Worm (Caenorhabditis elegans) whole organism, young adult: ENCODE results near the gene F38B7.10.
A peak's percentile ranks its signal among the peaks of the same experiment; 100 is the strongest.

ENCODE experiments used
- B0019.2 ChIP-seq: fragments of 200-800 bp; sonication (Bioruptor generic); conservative IDR thresholded peaks from 2 replicates; pipeline ENCODE4 v1.3.6; 2022; ENCODE audit warnings: missing genetic modification reagents, missing genetic modification characterization, missing compliant biosample characterization
- D2030.7 ChIP-seq: fragments of 200-800 bp; sonication (Bioruptor generic); IDR thresholded peaks from 2 replicates; pipeline ENCODE4 v1.3.6; 2022; ENCODE audit warnings: missing genetic modification reagents, missing genetic modification characterization, missing compliant biosample characterization
- F10E7.11 ChIP-seq: sonication (generic microtip); optimal IDR thresholded peaks from 2 replicates; lab custom pipeline; 2017; ENCODE audit warnings: mild to moderate bottlenecking, missing genetic modification characterization, moderate library complexity, missing compliant biosample characterization
- F23B12.7 ChIP-seq: sonication (generic microtip); optimal IDR thresholded peaks from 2 replicates; lab custom pipeline; 2017; ENCODE audit warnings: missing genetic modification characterization, mild to moderate bottlenecking, missing compliant biosample characterization, antibody characterized with exemption, moderate library complexity; ENCODE audit not compliant: insufficient read depth
- F33H1.4 ChIP-seq: fragments of 200-800 bp; sonication (Bioruptor generic); IDR thresholded peaks from 2 replicates; pipeline ENCODE4 v1.3.6; 2022; ENCODE audit warnings: missing genetic modification reagents, missing genetic modification characterization, missing compliant biosample characterization
- F39B2.1 ChIP-seq: fragments of 200-800 bp; sonication (Bioruptor generic); IDR thresholded peaks from 2 replicates; pipeline ENCODE4 v1.3.6; 2022; ENCODE audit warnings: missing genetic modification reagents, missing genetic modification characterization, missing compliant biosample characterization
- F49E8.2 ChIP-seq: sonication (generic microtip); optimal IDR thresholded peaks from 3 replicates; lab custom pipeline; 2017; ENCODE audit warnings: missing genetic modification characterization, mild to moderate bottlenecking, missing compliant biosample characterization, antibody characterized with exemption, moderate library complexity; ENCODE audit not compliant: insufficient read depth
- K12H6.12 ChIP-seq: fragments of 200-800 bp; sonication (Bioruptor generic); optimal IDR thresholded peaks from 2 replicates; lab custom pipeline; 2018; ENCODE audit warnings: mild to moderate bottlenecking, missing genetic modification characterization, missing compliant biosample characterization
- T26A5.8 ChIP-seq: sonication (generic microtip); optimal IDR thresholded peaks from 2 replicates; lab custom pipeline; 2016; ENCODE audit warnings: missing genetic modification characterization, missing compliant biosample characterization
- ama-1 ChIP-seq, 3 experiments: fragments of 150-350 bp in 1 of 3; sonication (generic microtip) in 2 of 3; optimal IDR thresholded peaks; 2 replicates each; lab custom pipeline; 2014 to 2018; ENCODE audit warnings: missing biosample characterization in 2 of 3, missing genetic modification characterization in 2 of 3, missing genetic modification reagents in 2 of 3
- aptf-2 ChIP-seq: fragments of 200-800 bp; sonication (Bioruptor generic); conservative IDR thresholded peaks from 2 replicates; pipeline ENCODE4 v1.3.6; 2022; ENCODE audit warnings: missing genetic modification reagents, missing genetic modification characterization, missing compliant biosample characterization
- aptf-3 ChIP-seq: fragments of 200-800 bp; sonication (Bioruptor generic); IDR thresholded peaks from 2 replicates; pipeline ENCODE4 v1.3.6; 2022; ENCODE audit warnings: missing genetic modification characterization, missing compliant biosample characterization
- athp-1 ChIP-seq: sonication (generic microtip); optimal IDR thresholded peaks from 2 replicates; lab custom pipeline; 2017; ENCODE audit warnings: mild to moderate bottlenecking, missing genetic modification characterization, missing compliant biosample characterization
- attf-6 ChIP-seq: fragments of 200-800 bp; sonication (Bioruptor generic); IDR thresholded peaks from 2 replicates; pipeline ENCODE4 v1.3.6; 2022; ENCODE audit warnings: missing genetic modification reagents, missing genetic modification characterization, missing compliant biosample characterization
- cebp-1 ChIP-seq, 2 experiments: fragments of 200-800 bp in 1 of 2; sonication (Bioruptor generic) in 1 of 2; sonication (generic microtip) in 1 of 2; IDR thresholded peaks in 1 of 2; optimal IDR thresholded peaks in 1 of 2; 2 replicates each; pipeline versions ENCODE4 v1.3.6 to Lab custom; 2017 to 2022; ENCODE audit warnings: missing compliant biosample characterization in 2 of 2, missing genetic modification characterization in 2 of 2, mild to moderate bottlenecking in 1 of 2, missing genetic modification reagents in 1 of 2, moderate library complexity in 1 of 2
- ceh-40 ChIP-seq: fragments of 200-800 bp; sonication (Bioruptor generic); IDR thresholded peaks from 2 replicates; pipeline ENCODE4 v1.3.6; 2022; ENCODE audit warnings: missing genetic modification characterization, missing compliant biosample characterization
- die-1 ChIP-seq: sonication (generic microtip); optimal IDR thresholded peaks from 2 replicates; lab custom pipeline; 2016; ENCODE audit warnings: missing genotype, mild to moderate bottlenecking, missing genetic modification characterization, missing compliant biosample characterization
- dox-1 ChIP-seq: fragments of 200-800 bp; sonication (Bioruptor generic); IDR thresholded peaks from 2 replicates; pipeline ENCODE4 v1.3.6; 2022; ENCODE audit warnings: missing genetic modification reagents, missing genetic modification characterization, missing compliant biosample characterization
- dpff-1 ChIP-seq: sonication (generic microtip); optimal IDR thresholded peaks from 2 replicates; lab custom pipeline; 2017; ENCODE audit warnings: mild to moderate bottlenecking, missing genetic modification characterization, missing compliant biosample characterization
- egl-18 ChIP-seq: fragments of 200-800 bp; sonication (Bioruptor generic); IDR thresholded peaks from 2 replicates; pipeline ENCODE4 v1.3.6; 2022; ENCODE audit warnings: missing genetic modification reagents, missing genetic modification characterization, missing compliant biosample characterization
- egl-44 ChIP-seq: fragments of 200-800 bp; sonication (Bioruptor generic); IDR thresholded peaks from 2 replicates; pipeline ENCODE4 v1.3.6; 2022; ENCODE audit warnings: missing genetic modification reagents, missing genetic modification characterization, missing compliant biosample characterization
- egrh-3 ChIP-seq: fragments of 200-800 bp; sonication (Bioruptor generic); IDR thresholded peaks from 2 replicates; pipeline ENCODE4 v1.3.6; 2022; ENCODE audit warnings: missing genetic modification reagents, missing genetic modification characterization, missing compliant biosample characterization
- hlh-26 ChIP-seq: fragments of 200-800 bp; sonication (Bioruptor generic); conservative IDR thresholded peaks from 2 replicates; pipeline ENCODE4 v1.3.6; 2022; ENCODE audit warnings: missing genetic modification reagents, missing genetic modification characterization, missing compliant biosample characterization
- hrde-1 ChIP-seq: sonication (generic microtip); optimal IDR thresholded peaks from 2 replicates; lab custom pipeline; 2016; ENCODE audit warnings: missing genetic modification characterization, mild to moderate bottlenecking, missing compliant biosample characterization, moderate library complexity, missing genotype, missing genetic modification reagents, borderline replicate concordance
- hsf-1 ChIP-seq: fragments of 200-800 bp; sonication (Bioruptor generic); IDR thresholded peaks from 2 replicates; pipeline ENCODE4 v1.3.6; 2022; ENCODE audit warnings: missing genetic modification reagents, missing genetic modification characterization, missing compliant biosample characterization
- let-607 ChIP-seq, 2 experiments: fragments of 200-800 bp in 1 of 2; sonication (Bioruptor generic) in 1 of 2; sonication (generic microtip) in 1 of 2; optimal IDR thresholded peaks; 2 replicates each; lab custom pipeline; 2016 to 2018; ENCODE audit warnings: mild to moderate bottlenecking in 2 of 2, missing compliant biosample characterization in 2 of 2, missing genetic modification characterization in 2 of 2, moderate library complexity in 2 of 2, missing genotype in 1 of 2
- lin-26 ChIP-seq: fragments of 200-800 bp; sonication (Bioruptor generic); IDR thresholded peaks from 2 replicates; pipeline ENCODE4 v1.3.6; 2022; ENCODE audit warnings: missing genetic modification reagents, missing genetic modification characterization, missing compliant biosample characterization
- lin-35 ChIP-seq, 3 experiments: fragments of 150-350 bp in 2 of 3; sonication (generic microtip) in 1 of 3; optimal IDR thresholded peaks; 2 replicates each; lab custom pipeline; 2014 to 2018; ENCODE audit warnings: missing biosample characterization in 3 of 3, missing genetic modification characterization in 3 of 3, missing genetic modification reagents in 3 of 3
- lin-54 ChIP-seq: fragments of 200-800 bp; sonication (Bioruptor generic); optimal IDR thresholded peaks from 2 replicates; lab custom pipeline; 2018; ENCODE audit warnings: mild to moderate bottlenecking, missing genetic modification characterization, missing compliant biosample characterization
- lsy-27 ChIP-seq: sonication (generic microtip); optimal IDR thresholded peaks from 2 replicates; lab custom pipeline; 2017; ENCODE audit warnings: missing genetic modification characterization, mild to moderate bottlenecking, missing compliant biosample characterization, antibody characterized with exemption, missing genotype, borderline replicate concordance; ENCODE audit not compliant: insufficient read depth
- madf-10 ChIP-seq: sonication (generic microtip); optimal IDR thresholded peaks from 2 replicates; lab custom pipeline; 2016; ENCODE audit warnings: mild to moderate bottlenecking, missing genetic modification characterization, missing compliant biosample characterization
- madf-8 ChIP-seq: fragments of 200-800 bp; sonication (Bioruptor generic); conservative IDR thresholded peaks from 2 replicates; pipeline ENCODE4 v1.3.6; 2022; ENCODE audit warnings: missing genetic modification reagents, missing genetic modification characterization, missing compliant biosample characterization
- mes-4 ChIP-seq: sonication (generic microtip); optimal IDR thresholded peaks from 2 replicates; lab custom pipeline; 2016; ENCODE audit warnings: missing genotype, missing genetic modification characterization, missing compliant biosample characterization
- mxl-1 ChIP-seq: sonication (generic microtip); optimal IDR thresholded peaks from 2 replicates; lab custom pipeline; 2016; ENCODE audit warnings: missing genetic modification characterization, missing compliant biosample characterization
- nfya-2 ChIP-seq: fragments of 200-800 bp; sonication (Bioruptor generic); IDR thresholded peaks from 2 replicates; pipeline ENCODE4 v1.3.6; 2022; ENCODE audit warnings: missing genetic modification reagents, missing genetic modification characterization, missing compliant biosample characterization
- nhr-120 ChIP-seq: fragments of 200-800 bp; sonication (Bioruptor generic); IDR thresholded peaks from 2 replicates; pipeline ENCODE4 v1.3.6; 2022; ENCODE audit warnings: missing genetic modification characterization, missing compliant biosample characterization
- rec-8 ChIP-seq, 2 experiments: sonication (generic microtip); optimal IDR thresholded peaks; 2 replicates each; lab custom pipeline; 2016; ENCODE audit warnings: mild to moderate bottlenecking in 2 of 2, missing genetic modification characterization in 2 of 2, missing genetic modification reagents in 2 of 2, missing genotype in 2 of 2, missing biosample characterization in 1 of 2, missing compliant biosample characterization in 1 of 2, moderate library complexity in 1 of 2
- repo-1 ChIP-seq: sonication (generic microtip); optimal IDR thresholded peaks from 2 replicates; lab custom pipeline; 2017; ENCODE audit warnings: mild to moderate bottlenecking, missing genetic modification characterization, missing compliant biosample characterization
- sdz-38 ChIP-seq: sonication (generic microtip); optimal IDR thresholded peaks from 2 replicates; lab custom pipeline; 2016; ENCODE audit warnings: missing genotype, missing genetic modification characterization, missing compliant biosample characterization
- snpc-3.4 ChIP-seq: sonication (generic microtip); optimal IDR thresholded peaks from 2 replicates; lab custom pipeline; 2017; ENCODE audit warnings: missing genetic modification characterization, mild to moderate bottlenecking, missing compliant biosample characterization, antibody characterized with exemption, moderate library complexity, missing genotype, missing genetic modification reagents
- snpc-4 ChIP-seq, 5 experiments: fragments of 150-350 bp in 1 of 5; sonication (generic microtip) in 4 of 5; optimal IDR thresholded peaks; 2 replicates each; lab custom pipeline; 2014 to 2018; ENCODE audit warnings: missing genetic modification characterization in 5 of 5, missing biosample characterization in 3 of 5, antibody characterized with exemption in 2 of 5, mild to moderate bottlenecking in 2 of 5, missing compliant biosample characterization in 2 of 5, missing genotype in 2 of 5, moderate library complexity in 2 of 5, missing genetic modification reagents in 1 of 5
- somi-1 ChIP-seq: fragments of 200-800 bp; sonication (Bioruptor generic); optimal IDR thresholded peaks from 2 replicates; lab custom pipeline; 2018; ENCODE audit warnings: mild to moderate bottlenecking, missing genetic modification characterization, missing compliant biosample characterization
- unc-130 ChIP-seq: sonication (generic microtip); optimal IDR thresholded peaks from 2 replicates; lab custom pipeline; 2016; ENCODE audit warnings: missing genetic modification reagents, missing genetic modification characterization, missing compliant biosample characterization
- unc-62 ChIP-seq: fragments of 150-350 bp; optimal IDR thresholded peaks from 2 replicates; lab custom pipeline; 2014; ENCODE audit warnings: missing biosample characterization, missing genetic modification reagents, missing genetic modification characterization
- xnd-1 ChIP-seq: sonication (generic microtip); optimal IDR thresholded peaks from 2 replicates; lab custom pipeline; 2016; ENCODE audit warnings: missing genotype, missing genetic modification reagents, missing genetic modification characterization, missing compliant biosample characterization
- ztf-22 ChIP-seq: fragments of 200-800 bp; sonication (Bioruptor generic); optimal IDR thresholded peaks from 2 replicates; lab custom pipeline; 2018; ENCODE audit warnings: mild to moderate bottlenecking, missing genetic modification characterization, moderate library complexity, missing compliant biosample characterization

Gene F38B7.10

DNA sequence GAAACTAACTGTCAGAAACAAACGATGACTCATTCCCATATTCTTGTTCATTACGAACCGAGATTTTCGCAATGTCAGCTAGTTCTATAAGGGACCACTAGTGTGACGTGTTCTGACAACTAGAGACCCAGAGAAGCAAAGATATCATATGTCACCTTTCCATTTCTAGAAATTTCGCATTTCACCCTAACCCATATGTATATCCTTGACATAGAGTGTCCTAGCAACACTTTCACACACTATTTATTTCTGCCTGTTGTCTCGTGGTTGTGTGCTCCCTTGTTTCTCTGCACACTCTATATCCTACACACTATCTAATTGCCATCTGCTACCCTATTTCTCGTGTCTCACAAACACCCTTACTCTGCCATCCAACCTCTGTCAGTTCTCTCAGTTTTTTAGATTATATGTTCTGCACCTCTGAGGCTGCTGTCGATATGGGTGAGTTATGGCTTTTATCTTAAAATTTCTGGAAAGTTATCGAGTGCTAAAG, 3.6 kb downstream of the F38B7.10 start, which contains the start of the genes F38B7.17 and F38B7.3 (continued):
- TF ChIP-seq athp-1 (tag; lab: Kevin White, UChicago) (no peak), unc-130 (no peak), lin-26 (GFP tag; lab: Robert Waterston, UW) (no peak), unc-62 (no peak), F39B2.1 (GFP tag; lab: Robert Waterston, UW) (no peak), xnd-1 (tag; lab: Kevin White, UChicago) (no peak), hrde-1 (tag; lab: Kevin White, UChicago) (no peak), lin-54 (GFP tag; lab: Kevin White, UChicago) (peak; percentile 15), ceh-40 (no peak), hsf-1 (no peak), die-1 (tag; lab: Kevin White, UChicago) (no peak), egl-18 (GFP tag; lab: Robert Waterston, UW) (no peak), egl-44 (GFP tag; lab: Robert Waterston, UW) (no peak), snpc-3.4 (tag; lab: Kevin White, UChicago) (no peak), B0019.2 (GFP tag; lab: Robert Waterston, UW) (no peak), rec-8 (tag; optimal IDR thresholded peaks at IDR 0.05; lab: Kevin White, UChicago) (no peak), lsy-27 (tag; lab: Kevin White, UChicago) (no peak), T26A5.8 (tag; lab: Kevin White, UChicago) (no peak), attf-6 (GFP tag; lab: Robert Waterston, UW) (no peak), dox-1 (0 out of 2 replicates have a peak, but pooled peaks have one; percentile 19), K12H6.12 (peak; percentile 28), F33H1.4 (GFP tag; lab: Robert Waterston, UW) (no peak), F23B12.7 (no peak), ama-1 (optimal IDR thresholded peaks at IDR 0.05; lab: Kevin White, UChicago) (no peak), ama-1 (GFP tag; optimal IDR thresholded peaks at IDR 0.05; lab: Kevin White, UChicago) (no peak), snpc-4 (GFP tag; optimal IDR thresholded peaks at IDR 0.05; lab: Kevin White, UChicago) (no peak), snpc-4 (tag; optimal IDR thresholded peaks at IDR 0.05; lab: Kevin White, UChicago) (peak in 3 of 4 experiments; percentile 6 to 48 (median 6)), ztf-22 (GFP tag; lab: Kevin White, UChicago) (no peak), D2030.7 (GFP tag; lab: Robert Waterston, UW) (no peak), cebp-1 (GFP tag; IDR thresholded peaks at IDR 0.05; lab: Robert Waterston, UW) (no peak), cebp-1 (tag; optimal IDR thresholded peaks at IDR 0.05; lab: Kevin White, UChicago) (peak; percentile 64), lin-35 (GFP tag; optimal IDR thresholded peaks at IDR 0.05; lab: Kevin White, UChicago) (peak in 1 of 3 experiments; percentile 32), let-607 (tag; optimal IDR thresholded peaks at IDR 0.05; lab: Kevin White, UChicago) (no peak), somi-1 (no peak), madf-8 (no peak), nfya-2 (GFP tag; lab: Robert Waterston, UW) (no peak), F10E7.11 (tag; lab: Kevin White, UChicago) (no peak), madf-10 (tag; lab: Kevin White, UChicago) (no peak), aptf-3 (GFP tag; lab: Robert Waterston, UW) (no peak), egrh-3 (GFP tag; lab: Robert Waterston, UW) (no peak), sdz-38 (tag; lab: Kevin White, UChicago) (no peak), hlh-26 (no peak), repo-1 (tag; lab: Kevin White, UChicago) (no peak), F49E8.2 (no peak), nhr-120 (GFP tag; lab: Robert Waterston, UW) (no peak), aptf-2 (no peak), mxl-1 (tag; lab: Kevin White, UChicago) (no peak), dpff-1 (tag; lab: Kevin White, UChicago) (no peak), mes-4 (no peak)
